Worm (Caenorhabditis elegans) whole organism, young adult: ENCODE data around the gene D1005.2.

Source experiments
- B0261.1 ChIP-seq: sonication (generic microtip); optimal IDR thresholded peaks from 2 replicates; lab custom pipeline; 2016; ENCODE audit warnings: mild to moderate bottlenecking, missing genetic modification characterization, moderate library complexity, missing compliant biosample characterization
- F52B5.7 ChIP-seq: sonication (generic microtip); optimal IDR thresholded peaks from 2 replicates; lab custom pipeline; 2016; ENCODE audit warnings: mild to moderate bottlenecking, missing genetic modification characterization, missing compliant biosample characterization
- ZK185.1 ChIP-seq: sonication (generic microtip); optimal IDR thresholded peaks from 2 replicates; lab custom pipeline; 2016; ENCODE audit warnings: mild to moderate bottlenecking, missing genetic modification characterization, missing compliant biosample characterization; ENCODE audit not compliant: poor library complexity, severe bottlenecking
- ets-4 ChIP-seq: fragments of 200-800 bp; sonication (Bioruptor generic); optimal IDR thresholded peaks from 2 replicates; lab custom pipeline; 2018; ENCODE audit warnings: mild to moderate bottlenecking, missing genetic modification characterization, missing compliant biosample characterization
- lag-1 ChIP-seq: fragments of 200-800 bp; sonication (Bioruptor generic); IDR thresholded peaks from 2 replicates; pipeline ENCODE4 v1.3.6; 2022; ENCODE audit warnings: missing genetic modification reagents, missing genetic modification characterization, missing compliant biosample characterization
- nfya-1 ChIP-seq: sonication (generic microtip); optimal IDR thresholded peaks from 2 replicates; lab custom pipeline; 2017; ENCODE audit warnings: antibody characterized with exemption, missing compliant biosample characterization, missing genetic modification characterization, borderline replicate concordance; ENCODE audit not compliant: insufficient read depth
- unc-62 ChIP-seq: fragments of 150-350 bp; optimal IDR thresholded peaks from 2 replicates; lab custom pipeline; 2014; ENCODE audit warnings: missing biosample characterization, missing genetic modification reagents, missing genetic modification characterization

ce11 chrX:1492174-1492573 is 33.4 kb downstream of the D1005.2 start:
- TF ChIP-seq nfya-1: no peak
- no peak for TF ChIP-seq unc-62 (GFP tag; lab: Kevin White, UChicago)
- TF ChIP-seq F52B5.7 (tag; lab: Kevin White, UChicago): no peak
- no peak for TF ChIP-seq lag-1 (GFP tag; lab: Robert Waterston, UW)
- no peak for TF ChIP-seq ZK185.1 (tag; lab: Kevin White, UChicago)
- no peak for TF ChIP-seq ets-4 (GFP tag; lab: Kevin White, UChicago)
- TF ChIP-seq B0261.1 (tag; lab: Kevin White, UChicago): no peak
